Fruit fly (Drosophila melanogaster): ENCODE data around the gene Ras64B.

dm6 chr3L:4167353-4167842 lies 28.5 kb downstream of the Ras64B start, which contains the start of gene mas:
- TF ChIP-seq Sox102F (GFP tag; optimal IDR thresholded peaks at IDR 0.05) (peak; percentile 44), CG15336 (GFP tag; IDR thresholded peaks at IDR 0.05) (no peak), Ets96B (tag; optimal IDR thresholded peaks at IDR 0.05) (no peak), Ets21C (GFP tag; optimal IDR thresholded peaks at IDR 0.05) (no peak), dsx (GFP tag; optimal IDR thresholded peaks at IDR 0.05; ENCODE audit: poor library complexity, severe bottlenecking) (no peak)

Measured in whole organism, prepupa.